Worm (Caenorhabditis elegans) whole organism, L1 larva: ENCODE results near the gene ttll-12.

Experiments
- aly-2 ChIP-seq: fragments of 150-350 bp; optimal IDR thresholded peaks from 2 replicates; lab custom pipeline; 2014; ENCODE audit warnings: missing biosample characterization, missing genetic modification characterization
- ceh-63 ChIP-seq: fragments of 200-800 bp; sonication (Bioruptor generic); optimal IDR thresholded peaks from 2 replicates; lab custom pipeline; 2018; ENCODE audit warnings: mild to moderate bottlenecking, missing genetic modification characterization, missing compliant biosample characterization
- elt-2 ChIP-seq: sonication (generic microtip); optimal IDR thresholded peaks from 2 replicates; lab custom pipeline; 2016; ENCODE audit warnings: missing genetic modification characterization, mild to moderate bottlenecking, inconsistent platforms, missing compliant biosample characterization, missing genetic modification reagents
- fkh-10 ChIP-seq: sonication (generic microtip); optimal IDR thresholded peaks from 2 replicates; lab custom pipeline; 2017; ENCODE audit warnings: missing biosample characterization, missing genetic modification reagents, missing genetic modification characterization
- lin-13 ChIP-seq: fragments of 150-350 bp; optimal IDR thresholded peaks from 2 replicates; lab custom pipeline; 2014; ENCODE audit warnings: missing biosample characterization, missing genetic modification reagents, missing genetic modification characterization
- lin-39 ChIP-seq: fragments of 150-350 bp; optimal IDR thresholded peaks from 2 replicates; lab custom pipeline; 2014; ENCODE audit warnings: missing biosample characterization, missing genetic modification reagents, missing genetic modification characterization
- lsy-2 ChIP-seq, 2 experiments: fragments of 150-350 bp; optimal IDR thresholded peaks; 2 replicates each; lab custom pipeline; 2014; ENCODE audit warnings: missing biosample characterization in 2 of 2, missing genetic modification characterization in 2 of 2
- nhr-11 ChIP-seq: fragments of 150-350 bp; optimal IDR thresholded peaks from 2 replicates; lab custom pipeline; 2014; ENCODE audit warnings: missing biosample characterization, missing genetic modification characterization
- nhr-19 ChIP-seq: fragments of 200-800 bp; sonication (Bioruptor generic); conservative IDR thresholded peaks from 2 replicates; pipeline ENCODE4 v1.3.6; 2022; ENCODE audit warnings: missing genetic modification characterization, missing compliant biosample characterization
- nhr-85 ChIP-seq: sonication (generic microtip); peaks from one replicate; lab custom pipeline; 2016; ENCODE audit warnings: missing genetic modification characterization, inconsistent platforms, missing compliant biosample characterization
- skn-1 ChIP-seq: fragments of 150-350 bp; optimal IDR thresholded peaks from 2 replicates; lab custom pipeline; 2014; ENCODE audit warnings: missing biosample characterization, missing genetic modification characterization
- ztf-4 ChIP-seq: fragments of 150-350 bp; optimal IDR thresholded peaks from 2 replicates; lab custom pipeline; 2014; ENCODE audit warnings: missing biosample characterization, missing genetic modification characterization

DNA sequence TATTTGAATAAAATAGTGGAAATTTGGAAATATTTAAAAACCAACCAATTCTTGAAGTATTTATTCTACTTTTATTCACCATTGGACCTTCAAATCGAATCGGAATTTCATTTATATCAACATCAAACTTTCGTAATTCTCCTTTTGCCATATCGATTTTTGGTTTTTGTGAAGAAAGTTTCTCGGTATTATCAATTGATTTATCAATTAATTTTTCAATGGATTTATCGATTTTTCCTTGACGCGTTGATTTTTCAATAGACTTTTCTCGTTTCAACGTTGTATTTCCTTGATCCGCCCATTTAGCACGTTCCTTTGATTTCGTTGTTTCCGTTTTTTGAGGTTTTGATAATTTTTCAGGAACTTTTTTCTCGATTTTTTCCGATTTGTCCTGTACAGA lies 30.6 kb downstream of the ttll-12 start:
- TF ChIP-seq nhr-85 (tag; lab: Kevin White, UChicago) (no peak), ztf-4 (tag; lab: Kevin White, UChicago) (no peak), lin-39 (tag; lab: Kevin White, UChicago) (no peak), elt-2 (tag; lab: Kevin White, UChicago) (no peak), fkh-10 (GFP tag; lab: Kevin White, UChicago) (no peak), nhr-11 (tag; lab: Kevin White, UChicago) (no peak), ceh-63 (GFP tag; lab: Kevin White, UChicago) (no peak), lsy-2 (tag; optimal IDR thresholded peaks at IDR 0.05; lab: Kevin White, UChicago) (no peak), skn-1 (tag; lab: Kevin White, UChicago) (no peak), nhr-19 (GFP tag; lab: Robert Waterston, UW) (no peak), lin-13 (GFP tag; lab: Kevin White, UChicago) (no peak), aly-2 (no peak)
